Worm (Caenorhabditis elegans): ENCODE measurements around the gene mboa-2.

ce11 chrV:11070388-11070787, 51.9 kb downstream of the mboa-2 start:
- TF ChIP-seq aly-1 (tag; optimal IDR thresholded peaks at IDR 0.05) (no peak), ama-1 (optimal IDR thresholded peaks at IDR 0.05) (no peak), hmg-4 (GFP tag; optimal IDR thresholded peaks at IDR 0.05) (no peak), ceh-13 (GFP tag; optimal IDR thresholded peaks at IDR 0.05) (no peak), flt-1 (GFP tag; IDR thresholded peaks at IDR 0.05) (no peak), F13C5.2 (tag; optimal IDR thresholded peaks at IDR 0.05) (no peak), tra-4 (tag; optimal IDR thresholded peaks at IDR 0.05) (no peak), ceh-36 (tag; optimal IDR thresholded peaks at IDR 0.05) (no peak), B0310.2 (tag; optimal IDR thresholded peaks at IDR 0.05) (no peak), hnd-1 (tag; optimal IDR thresholded peaks at IDR 0.05) (no peak), tbx-11 (GFP tag; IDR thresholded peaks at IDR 0.05) (no peak), tbx-37 (GFP tag; conservative IDR thresholded peaks at IDR 0.05) (no peak)
